Fruit fly (Drosophila melanogaster): Measurements from ENCODE around the gene Cul6.

The Cul6 gene

dm6 chr3L:13011511-13011910 lies at the start of gene Cul6:
TSS of gene Cul6 (minus strand) at chr3L:13011685.
- no peak for TF ChIP-seq CTCF (optimal IDR thresholded peaks at IDR 0.05)
- TF ChIP-seq CG8478 (optimal IDR thresholded peaks at IDR 0.05): no peak

dm6 chr3L:13058429-13058828 lies 46.9 kb upstream of the Cul6 start:
- TF ChIP-seq CTCF (optimal IDR thresholded peaks at IDR 0.05): no peak
- TF ChIP-seq CG8478 (optimal IDR thresholded peaks at IDR 0.05): no peak

DNA sequence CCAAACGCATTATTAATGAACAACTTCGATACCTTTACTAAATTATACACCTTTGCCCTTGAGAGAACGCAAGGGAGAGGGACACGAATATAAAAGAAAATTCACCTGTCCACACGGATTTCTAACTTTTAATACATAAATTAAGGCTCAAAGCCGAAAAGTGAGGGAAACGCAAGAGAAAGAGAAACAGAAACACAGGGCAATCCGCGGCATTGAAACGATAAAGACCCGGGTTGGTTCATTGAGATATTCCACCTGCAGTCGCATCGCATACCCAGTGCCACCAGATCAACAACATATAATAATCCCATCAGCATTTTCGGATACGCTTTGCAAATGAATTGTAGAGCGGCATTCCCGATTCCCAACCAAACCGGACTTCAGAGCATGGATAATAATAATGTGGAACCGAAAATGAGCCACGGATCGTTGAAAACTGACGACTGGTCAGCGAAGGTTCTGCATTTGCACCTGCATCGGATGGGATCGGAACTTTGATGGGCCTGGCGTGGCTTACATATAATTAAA lies 39.3 kb upstream of the Cul6 start:
- TF ChIP-seq CG8478 (optimal IDR thresholded peaks at IDR 0.05): no peak
- TF ChIP-seq CTCF (optimal IDR thresholded peaks at IDR 0.05): no peak

dm6 chr3L:13049671-13050070 lies 38.2 kb upstream of the Cul6 start:
- no peak for TF ChIP-seq CG8478 (optimal IDR thresholded peaks at IDR 0.05)
- no peak for TF ChIP-seq CTCF (optimal IDR thresholded peaks at IDR 0.05)

dm6 chr3L:13046758-13047157 lies 35.3 kb upstream of the Cul6 start, which contains the start of gene CG11279:
TSS of gene CG11279 (plus strand) at chr3L:13046977.
- TF ChIP-seq CTCF (optimal IDR thresholded peaks at IDR 0.05): no peak
- no peak for TF ChIP-seq CG8478 (optimal IDR thresholded peaks at IDR 0.05)

DNA sequence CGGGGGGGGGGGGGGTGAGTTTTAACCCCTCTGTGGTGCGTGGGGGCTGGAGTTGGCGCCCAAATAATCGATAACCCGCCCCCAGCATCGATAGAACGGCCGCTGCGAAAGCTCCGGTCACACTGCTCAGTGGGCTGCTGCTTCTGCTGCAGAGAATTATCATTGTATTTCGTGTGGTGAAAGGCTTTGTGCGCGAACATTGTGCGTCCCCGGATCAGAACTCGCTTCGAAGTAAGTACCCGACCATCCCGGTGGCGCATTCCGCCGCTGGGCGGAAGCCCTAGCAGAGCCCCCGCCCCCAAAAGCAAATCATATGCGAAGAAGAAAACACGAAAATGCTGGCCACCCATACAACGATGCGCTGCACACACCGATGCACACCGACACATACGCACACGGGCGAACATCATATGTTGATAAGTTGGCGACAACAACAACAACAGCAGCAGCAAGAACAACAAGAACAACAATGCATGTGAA lies 32.9 kb upstream of the Cul6 start, which contains the start of gene Syx13:
TSS of gene Syx13 (plus strand) at position 100 of the 480 bp plus-strand sequence.
- no peak for TF ChIP-seq CG8478 (optimal IDR thresholded peaks at IDR 0.05)
- TF ChIP-seq CTCF (optimal IDR thresholded peaks at IDR 0.05): no peak

DNA sequence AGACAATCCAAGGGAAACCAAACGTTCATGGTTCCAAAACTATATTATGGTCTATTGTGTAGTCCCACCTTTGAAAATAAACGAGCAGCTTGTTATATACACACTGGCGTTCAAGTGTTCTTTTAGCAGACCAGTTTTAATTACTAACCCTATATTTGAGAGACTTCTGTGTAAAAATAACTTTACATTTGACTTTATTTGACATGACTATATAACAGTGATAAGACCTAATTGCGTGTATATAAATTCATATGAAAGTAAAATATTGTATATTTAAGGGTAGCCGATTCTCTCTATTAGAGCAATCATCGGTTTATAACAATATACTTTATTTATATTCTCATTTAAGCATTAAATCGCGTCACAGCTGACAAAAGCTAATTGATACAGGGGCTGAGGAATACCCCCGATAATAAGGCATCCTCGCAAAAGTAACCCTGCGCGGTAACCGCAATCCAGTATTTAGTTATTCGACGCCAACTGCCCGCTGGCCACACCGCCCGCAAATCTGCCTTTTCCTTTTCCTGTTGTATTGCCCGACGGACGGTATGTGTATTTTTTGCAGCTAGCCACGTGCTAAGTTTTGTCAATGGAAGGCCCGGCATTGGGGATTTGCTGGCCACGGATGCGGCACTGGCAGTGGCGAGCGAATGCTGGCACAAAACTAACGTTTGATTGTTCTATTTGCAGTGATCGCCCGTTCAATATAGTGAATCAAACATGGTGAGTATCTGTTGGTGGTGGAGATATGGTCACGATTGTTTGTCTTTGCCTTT lies 30.0 kb upstream of the Cul6 start, which contains the start of gene RpS4:
TSS of gene RpS4 (plus strand) at position 465 of the 776 bp plus-strand sequence.
- TF ChIP-seq CG8478 (optimal IDR thresholded peaks at IDR 0.05): no peak
- TF ChIP-seq CTCF (optimal IDR thresholded peaks at IDR 0.05): peak in 1 of 2 experiments; percentile 41

DNA sequence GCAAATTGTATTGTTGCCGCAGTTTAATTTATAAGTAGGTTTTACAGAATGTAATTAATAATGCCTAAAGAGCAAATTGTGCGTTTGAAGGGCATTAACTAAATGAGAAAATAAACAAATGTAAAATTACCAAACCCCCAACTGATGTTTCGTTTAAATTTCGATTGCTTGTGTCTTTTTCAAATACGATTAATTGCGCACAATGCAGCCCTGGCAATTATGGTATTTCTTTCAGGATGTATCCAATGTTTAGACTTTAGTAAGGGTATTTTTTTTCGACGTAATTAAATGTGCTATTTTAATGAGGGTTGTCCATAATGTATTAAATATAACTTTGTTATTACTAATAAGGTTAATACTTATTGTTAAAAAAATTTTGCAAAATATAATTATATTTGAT lies 29.4 kb upstream of the Cul6 start:
- TF ChIP-seq CTCF (optimal IDR thresholded peaks at IDR 0.05) (no peak), CG8478 (optimal IDR thresholded peaks at IDR 0.05) (no peak)

DNA sequence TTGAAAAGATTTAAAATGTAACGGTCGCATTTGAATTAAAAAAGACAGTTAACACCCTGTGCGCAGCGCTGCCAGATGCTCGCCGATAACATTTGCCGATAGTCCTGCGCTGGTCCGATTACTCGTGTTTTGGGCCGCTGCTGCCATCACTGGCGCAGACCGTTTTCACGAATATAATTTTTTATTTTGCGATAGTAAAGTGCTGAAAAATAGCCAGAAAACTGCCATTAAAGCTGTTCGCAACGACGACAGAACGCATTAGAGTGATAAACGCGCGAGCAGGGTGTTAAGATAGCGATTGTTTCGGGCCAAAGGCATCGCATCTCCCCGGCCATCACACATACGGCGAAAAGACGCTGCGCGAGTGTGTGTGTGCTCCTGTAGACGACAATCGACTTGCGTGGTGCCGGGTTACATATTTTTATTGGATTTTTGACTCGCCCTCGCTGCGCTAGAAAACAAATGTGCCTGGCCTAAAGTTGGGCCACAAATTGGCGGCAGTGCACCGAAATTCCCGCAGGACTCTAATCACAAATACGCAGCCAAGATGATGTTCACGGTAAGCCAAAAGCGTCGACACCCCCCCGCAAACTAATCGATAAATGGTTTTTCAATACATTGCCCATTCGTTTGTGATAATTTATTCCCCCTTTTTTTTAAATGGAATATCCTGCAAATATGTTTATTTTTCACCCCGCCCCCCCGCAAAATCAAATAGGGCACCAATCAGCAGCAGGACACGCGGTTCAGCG lies 25.4 kb upstream of the Cul6 start, which contains the start of gene Srrm1:
TSS of gene Srrm1 (plus strand) at position 116 of the 752 bp plus-strand sequence.
- TF ChIP-seq CG8478 (optimal IDR thresholded peaks at IDR 0.05): no peak
- TF ChIP-seq CTCF (optimal IDR thresholded peaks at IDR 0.05): peak; percentile 21 to 55

dm6 chr3L:13033361-13033760 lies 21.9 kb upstream of the Cul6 start:
- TF ChIP-seq CG8478 (optimal IDR thresholded peaks at IDR 0.05) (no peak), CTCF (optimal IDR thresholded peaks at IDR 0.05) (no peak)

DNA sequence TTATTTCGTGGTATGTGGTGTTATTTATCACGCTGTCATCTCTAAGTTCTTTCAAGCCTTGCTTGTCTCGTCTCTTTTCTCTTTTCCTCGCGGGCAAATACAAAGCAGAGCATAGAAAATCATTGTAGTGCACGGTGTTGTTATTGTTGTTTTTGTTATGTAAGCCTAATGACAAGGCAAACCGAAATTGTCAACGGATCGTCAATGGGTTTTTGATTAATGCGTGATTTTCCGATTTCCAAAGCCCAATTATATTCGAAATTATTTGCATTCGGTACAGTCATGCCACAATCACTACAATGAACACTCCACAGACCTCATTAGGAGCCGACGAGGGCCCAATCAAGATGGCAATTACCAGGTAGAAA lies 21.4 kb upstream of the Cul6 start:
- TF ChIP-seq CG8478 (optimal IDR thresholded peaks at IDR 0.05): no peak
- TF ChIP-seq CTCF (optimal IDR thresholded peaks at IDR 0.05): no peak

DNA sequence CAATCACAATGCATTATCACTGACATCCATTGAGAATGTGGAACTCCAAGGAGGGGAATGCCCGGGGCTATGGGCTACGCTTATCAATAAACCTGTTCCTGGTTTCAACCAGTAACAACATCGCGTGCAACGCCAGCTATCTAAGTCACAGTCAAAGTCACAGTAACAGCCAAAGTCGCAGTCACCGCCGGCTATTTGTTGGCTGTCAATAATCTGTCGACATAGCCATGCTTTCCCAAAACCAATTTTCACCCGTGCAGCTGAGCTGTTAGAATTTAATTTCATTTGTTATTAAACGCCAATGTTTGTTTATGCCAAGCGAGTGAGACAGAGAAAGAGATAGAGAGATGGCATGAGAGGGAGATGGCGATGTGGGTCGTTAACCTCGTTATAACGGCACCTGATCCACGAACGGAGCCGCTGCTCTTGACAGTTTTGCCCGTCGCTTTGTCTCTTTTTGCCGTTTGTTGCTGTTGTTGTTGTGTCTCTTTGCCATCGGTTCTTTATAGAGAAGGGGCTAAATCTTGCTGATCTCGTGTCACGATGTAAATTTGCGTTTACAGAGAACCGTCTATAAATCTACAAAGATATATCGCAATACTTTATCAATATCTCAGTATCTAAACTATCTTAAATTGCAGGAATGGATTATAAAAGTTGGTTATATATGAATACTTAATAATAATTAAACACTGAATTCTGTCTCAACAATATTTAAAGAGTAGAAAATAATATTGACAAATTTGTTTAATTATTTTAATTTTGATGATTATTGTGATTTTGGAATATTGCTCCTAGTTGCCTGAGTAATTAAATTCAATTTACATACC lies 20.8 kb upstream of the Cul6 start:
- TF ChIP-seq CG8478 (optimal IDR thresholded peaks at IDR 0.05): no peak
- no peak for TF ChIP-seq CTCF (optimal IDR thresholded peaks at IDR 0.05)

dm6 chr3L:13031326-13031725 lies 19.8 kb upstream of the Cul6 start:
- TF ChIP-seq CG8478 (optimal IDR thresholded peaks at IDR 0.05) (no peak), CTCF (optimal IDR thresholded peaks at IDR 0.05) (no peak)

- TF ChIP-seq CG8478 (optimal IDR thresholded peaks at IDR 0.05) (no peak), CTCF (optimal IDR thresholded peaks at IDR 0.05) (no peak)
Measured at dm6 chr3L:13030055-13030634, 18.7 kb upstream of the Cul6 start.
